Worm (Caenorhabditis elegans) whole organism, young adult: ENCODE data around the gene ZC178.2.

ENCODE experiments used
- C06A6.2 ChIP-seq: fragments of 200-800 bp; sonication (Bioruptor generic); conservative IDR thresholded peaks from 2 replicates; pipeline ENCODE4 v1.3.6; 2022; ENCODE audit warnings: missing genetic modification characterization, missing compliant biosample characterization
- C17E4.6 ChIP-seq: fragments of 200-800 bp; sonication (Bioruptor generic); IDR thresholded peaks from 2 replicates; pipeline ENCODE4 v1.3.6; 2022; ENCODE audit warnings: missing genetic modification reagents, missing genetic modification characterization, missing compliant biosample characterization
- F10E7.11 ChIP-seq: sonication (generic microtip); optimal IDR thresholded peaks from 2 replicates; lab custom pipeline; 2017; ENCODE audit warnings: mild to moderate bottlenecking, missing genetic modification characterization, moderate library complexity, missing compliant biosample characterization
- F22D6.2 ChIP-seq: sonication (generic microtip); optimal IDR thresholded peaks from 2 replicates; lab custom pipeline; 2016; ENCODE audit warnings: mild to moderate bottlenecking, missing genetic modification characterization, missing compliant biosample characterization
- F23B12.7 ChIP-seq: sonication (generic microtip); optimal IDR thresholded peaks from 2 replicates; lab custom pipeline; 2017; ENCODE audit warnings: missing genetic modification characterization, mild to moderate bottlenecking, missing compliant biosample characterization, antibody characterized with exemption, moderate library complexity; ENCODE audit not compliant: insufficient read depth
- F33H1.4 ChIP-seq: fragments of 200-800 bp; sonication (Bioruptor generic); IDR thresholded peaks from 2 replicates; pipeline ENCODE4 v1.3.6; 2022; ENCODE audit warnings: missing genetic modification reagents, missing genetic modification characterization, missing compliant biosample characterization
- F52B5.7 ChIP-seq: sonication (generic microtip); optimal IDR thresholded peaks from 2 replicates; lab custom pipeline; 2016; ENCODE audit warnings: mild to moderate bottlenecking, missing genetic modification characterization, missing compliant biosample characterization
- F55B11.4 ChIP-seq: sonication (generic microtip); optimal IDR thresholded peaks from 2 replicates; lab custom pipeline; 2016; ENCODE audit warnings: missing compliant biosample characterization, missing genetic modification characterization, borderline replicate concordance; ENCODE audit not compliant: insufficient read depth
- T07F8.4 ChIP-seq: sonication (generic microtip); optimal IDR thresholded peaks from 2 replicates; lab custom pipeline; 2016; ENCODE audit warnings: mild to moderate bottlenecking, missing genetic modification characterization, moderate library complexity, missing compliant biosample characterization
- Y53F4B.3 ChIP-seq: fragments of 200-800 bp; sonication (Bioruptor generic); IDR thresholded peaks from 2 replicates; pipeline ENCODE4 v1.3.6; 2022; ENCODE audit warnings: missing genetic modification reagents, missing genetic modification characterization, missing compliant biosample characterization
- Y53G8AR.9 ChIP-seq: fragments of 200-800 bp; sonication (Bioruptor generic); conservative IDR thresholded peaks from 2 replicates; pipeline ENCODE4 v1.3.6; 2022; ENCODE audit warnings: missing genetic modification reagents, missing genetic modification characterization, missing compliant biosample characterization
- Y95B8A.8 ChIP-seq: fragments of 200-800 bp; sonication (Bioruptor generic); IDR thresholded peaks from 2 replicates; pipeline ENCODE4 v1.3.6; 2022; ENCODE audit warnings: missing genetic modification reagents, missing genetic modification characterization, missing compliant biosample characterization
- ama-1 ChIP-seq, 3 experiments: fragments of 150-350 bp in 1 of 3; sonication (generic microtip) in 2 of 3; optimal IDR thresholded peaks; 2 replicates each; lab custom pipeline; 2014 to 2018; ENCODE audit warnings: missing biosample characterization in 2 of 3, missing genetic modification characterization in 2 of 3, missing genetic modification reagents in 2 of 3
- atf-7 ChIP-seq: sonication (generic microtip); optimal IDR thresholded peaks from 2 replicates; lab custom pipeline; 2017; ENCODE audit warnings: mild to moderate bottlenecking, missing genetic modification characterization, missing compliant biosample characterization
- athp-1 ChIP-seq: sonication (generic microtip); optimal IDR thresholded peaks from 2 replicates; lab custom pipeline; 2017; ENCODE audit warnings: mild to moderate bottlenecking, missing genetic modification characterization, missing compliant biosample characterization
- ccch-3 ChIP-seq: fragments of 200-800 bp; sonication (Bioruptor generic); optimal IDR thresholded peaks from 2 replicates; lab custom pipeline; 2018; ENCODE audit warnings: mild to moderate bottlenecking, missing genetic modification characterization, missing compliant biosample characterization
- ceh-40 ChIP-seq: fragments of 200-800 bp; sonication (Bioruptor generic); IDR thresholded peaks from 2 replicates; pipeline ENCODE4 v1.3.6; 2022; ENCODE audit warnings: missing genetic modification characterization, missing compliant biosample characterization
- ceh-58 ChIP-seq: fragments of 200-800 bp; sonication (Bioruptor generic); IDR thresholded peaks from 2 replicates; pipeline ENCODE4 v1.3.6; 2022; ENCODE audit warnings: missing genetic modification characterization, missing compliant biosample characterization
- ceh-79 ChIP-seq: sonication (generic microtip); optimal IDR thresholded peaks from 2 replicates; lab custom pipeline; 2017; ENCODE audit warnings: mild to moderate bottlenecking, missing genetic modification characterization, missing compliant biosample characterization
- chd-7 ChIP-seq: sonication (generic microtip); optimal IDR thresholded peaks from 2 replicates; lab custom pipeline; 2016; ENCODE audit warnings: mild to moderate bottlenecking, missing genetic modification characterization, moderate library complexity, missing compliant biosample characterization
- die-1 ChIP-seq: sonication (generic microtip); optimal IDR thresholded peaks from 2 replicates; lab custom pipeline; 2016; ENCODE audit warnings: missing genotype, mild to moderate bottlenecking, missing genetic modification characterization, missing compliant biosample characterization
- hmg-20 ChIP-seq: fragments of 200-800 bp; sonication (Bioruptor generic); IDR thresholded peaks from 2 replicates; pipeline ENCODE4 v1.3.6; 2022; ENCODE audit warnings: missing genetic modification reagents, missing genetic modification characterization, missing compliant biosample characterization
- hrde-1 ChIP-seq: sonication (generic microtip); optimal IDR thresholded peaks from 2 replicates; lab custom pipeline; 2016; ENCODE audit warnings: missing genetic modification characterization, mild to moderate bottlenecking, missing compliant biosample characterization, moderate library complexity, missing genotype, missing genetic modification reagents, borderline replicate concordance
- lag-1 ChIP-seq: fragments of 200-800 bp; sonication (Bioruptor generic); IDR thresholded peaks from 2 replicates; pipeline ENCODE4 v1.3.6; 2022; ENCODE audit warnings: missing genetic modification reagents, missing genetic modification characterization, missing compliant biosample characterization
- let-526 ChIP-seq: fragments of 200-800 bp; sonication (Bioruptor generic); IDR thresholded peaks from 2 replicates; pipeline ENCODE4 v1.3.6; 2022; ENCODE audit warnings: missing genetic modification reagents, missing genetic modification characterization, missing compliant biosample characterization
- lin-26 ChIP-seq: fragments of 200-800 bp; sonication (Bioruptor generic); IDR thresholded peaks from 2 replicates; pipeline ENCODE4 v1.3.6; 2022; ENCODE audit warnings: missing genetic modification reagents, missing genetic modification characterization, missing compliant biosample characterization
- lsl-1 ChIP-seq: fragments of 200-800 bp; sonication (Bioruptor generic); optimal IDR thresholded peaks from 2 replicates; lab custom pipeline; 2018; ENCODE audit warnings: mild to moderate bottlenecking, missing genetic modification characterization, moderate library complexity, missing compliant biosample characterization
- madf-10 ChIP-seq: sonication (generic microtip); optimal IDR thresholded peaks from 2 replicates; lab custom pipeline; 2016; ENCODE audit warnings: mild to moderate bottlenecking, missing genetic modification characterization, missing compliant biosample characterization
- nhr-120 ChIP-seq: fragments of 200-800 bp; sonication (Bioruptor generic); IDR thresholded peaks from 2 replicates; pipeline ENCODE4 v1.3.6; 2022; ENCODE audit warnings: missing genetic modification characterization, missing compliant biosample characterization
- nhr-179 ChIP-seq: sonication (generic microtip); optimal IDR thresholded peaks from 2 replicates; lab custom pipeline; 2016; ENCODE audit warnings: mild to moderate bottlenecking, missing genetic modification characterization, missing compliant biosample characterization
- nhr-27 ChIP-seq: fragments of 200-800 bp; sonication (Bioruptor generic); optimal IDR thresholded peaks from 2 replicates; lab custom pipeline; 2018; ENCODE audit warnings: mild to moderate bottlenecking, missing genetic modification characterization, moderate library complexity, missing compliant biosample characterization
- nhr-90 ChIP-seq: sonication (generic microtip); optimal IDR thresholded peaks from 2 replicates; lab custom pipeline; 2016; ENCODE audit warnings: missing genotype, mild to moderate bottlenecking, missing genetic modification characterization, missing compliant biosample characterization
- pbrm-1 ChIP-seq: fragments of 200-800 bp; sonication (Bioruptor generic); IDR thresholded peaks from 2 replicates; pipeline ENCODE4 v1.3.6; 2022; ENCODE audit warnings: missing genetic modification reagents, missing genetic modification characterization, missing compliant biosample characterization
- pha-4 ChIP-seq: fragments of 150-350 bp; sonication (generic microtip); optimal IDR thresholded peaks from 2 replicates; lab custom pipeline; 2014; ENCODE audit warnings: missing biosample characterization, missing genetic modification reagents, missing genetic modification characterization
- rpc-1 ChIP-seq, 2 experiments: fragments of 150-350 bp in 1 of 2; sonication (generic microtip) in 1 of 2; optimal IDR thresholded peaks; 2 replicates each; lab custom pipeline; 2014 to 2018; ENCODE audit warnings: missing biosample characterization in 1 of 2, missing genetic modification characterization in 1 of 2, missing genetic modification reagents in 1 of 2, missing genotype in 1 of 2
- snpc-1.3 ChIP-seq: sonication (generic microtip); optimal IDR thresholded peaks from 2 replicates; lab custom pipeline; 2017; ENCODE audit warnings: missing genetic modification characterization, mild to moderate bottlenecking, missing compliant biosample characterization, antibody characterized with exemption, moderate library complexity, missing genotype, missing genetic modification reagents; ENCODE audit not compliant: insufficient read depth
- tbx-9 ChIP-seq: sonication (generic microtip); optimal IDR thresholded peaks from 2 replicates; lab custom pipeline; 2016; ENCODE audit warnings: borderline replicate concordance, missing genetic modification characterization, inconsistent platforms, missing compliant biosample characterization
- unc-62 ChIP-seq: fragments of 150-350 bp; optimal IDR thresholded peaks from 2 replicates; lab custom pipeline; 2014; ENCODE audit warnings: missing biosample characterization, missing genetic modification reagents, missing genetic modification characterization
- xnd-1 ChIP-seq: sonication (generic microtip); optimal IDR thresholded peaks from 2 replicates; lab custom pipeline; 2016; ENCODE audit warnings: missing genotype, missing genetic modification reagents, missing genetic modification characterization, missing compliant biosample characterization
- ztf-26 ChIP-seq: sonication (generic microtip); optimal IDR thresholded peaks from 2 replicates; lab custom pipeline; 2017; ENCODE audit warnings: missing genetic modification characterization, missing compliant biosample characterization
- ztf-6 ChIP-seq: fragments of 200-800 bp; sonication (Bioruptor generic); IDR thresholded peaks from 2 replicates; pipeline ENCODE4 v1.3.6; 2022; ENCODE audit warnings: missing genetic modification reagents, missing genetic modification characterization, missing compliant biosample characterization

ZC178.2 gene

ce11 chrV:8711910-8712309 lies at the start of gene ZC178.2:
TSS of gene ZC178.2 (minus strand) at chrV:8712010.
- no peak for TF ChIP-seq ama-1 (optimal IDR thresholded peaks at IDR 0.05; lab: Kevin White, UChicago)
- TF ChIP-seq ama-1 (GFP tag; optimal IDR thresholded peaks at IDR 0.05; lab: Kevin White, UChicago), result no peak
- no peak for TF ChIP-seq ccch-3
- no peak for TF ChIP-seq nhr-179 (tag; lab: Kevin White, UChicago)
- TF ChIP-seq F22D6.2 (tag; lab: Kevin White, UChicago), result no peak
- no peak for TF ChIP-seq pbrm-1
- no peak for TF ChIP-seq madf-10 (tag; lab: Kevin White, UChicago)
- TF ChIP-seq rpc-1 (optimal IDR thresholded peaks at IDR 0.05; lab: Kevin White, UChicago), result no peak
- no peak for TF ChIP-seq rpc-1 (tag; optimal IDR thresholded peaks at IDR 0.05; lab: Kevin White, UChicago)
- TF ChIP-seq ceh-58 (GFP tag; lab: Robert Waterston, UW), result no peak
- TF ChIP-seq athp-1 (tag; lab: Kevin White, UChicago), result no peak
- TF ChIP-seq pha-4 (tag; lab: Kevin White, UChicago), result no peak
- TF ChIP-seq lin-26 (GFP tag; lab: Robert Waterston, UW), result no peak
- no peak for TF ChIP-seq hmg-20
- TF ChIP-seq die-1 (tag; lab: Kevin White, UChicago), result no peak
- TF ChIP-seq F55B11.4 (tag; lab: Kevin White, UChicago), result no peak
- no peak for TF ChIP-seq T07F8.4

ce11 chrV:8760416-8760815 lies 48.6 kb upstream of the ZC178.2 start, which contains the start of gene ddn-1:
TSS of gene ddn-1 (minus strand) at chrV:8760516.
- TF ChIP-seq C17E4.6 (GFP tag; lab: Robert Waterston, UW) (no peak), unc-62 (GFP tag; lab: Kevin White, UChicago) (no peak), xnd-1 (no peak), Y53G8AR.9 (GFP tag; lab: Robert Waterston, UW) (no peak), snpc-1.3 (no peak), C06A6.2 (GFP tag; lab: Robert Waterston, UW) (no peak), ceh-79 (tag; lab: Kevin White, UChicago) (no peak), atf-7 (tag; lab: Kevin White, UChicago) (no peak), nhr-120 (GFP tag; lab: Robert Waterston, UW) (no peak)

- TF ChIP-seq lag-1 (GFP tag; lab: Robert Waterston, UW), result no peak
- no peak for TF ChIP-seq tbx-9 (tag; lab: Kevin White, UChicago)
- TF ChIP-seq ztf-6, result no peak
- no peak for TF ChIP-seq hrde-1
- TF ChIP-seq ztf-26 (tag; lab: Kevin White, UChicago), result no peak
- no peak for TF ChIP-seq let-526 (GFP tag; lab: Robert Waterston, UW)
- TF ChIP-seq athp-1 (tag; lab: Kevin White, UChicago), result no peak
- no peak for TF ChIP-seq nhr-90
- no peak for TF ChIP-seq Y53F4B.3
- no peak for TF ChIP-seq F23B12.7
- TF ChIP-seq F22D6.2 (tag; lab: Kevin White, UChicago), result no peak
- TF ChIP-seq nhr-27, result no peak
- TF ChIP-seq F33H1.4 (GFP tag; lab: Robert Waterston, UW), result no peak
These were observed 46.8 kb upstream of the ZC178.2 start, which contains the start of gene B0507.7 for ce11 chrV:8758618-8759017. TSS of gene B0507.7 (minus strand) at chrV:8758718.

- TF ChIP-seq ceh-40 (GFP tag; lab: Robert Waterston, UW) (no peak), ccch-3 (no peak), hrde-1 (no peak), F52B5.7 (no peak), F10E7.11 (tag; lab: Kevin White, UChicago) (no peak), ztf-26 (tag; lab: Kevin White, UChicago) (no peak), chd-7 (tag; lab: Kevin White, UChicago) (no peak), lsl-1 (no peak), Y95B8A.8 (GFP tag; lab: Robert Waterston, UW) (no peak)
These were observed 42.9 kb upstream of the ZC178.2 start, which contains the start of gene B0507.4 for ce11 chrV:8754670-8755069. TSS of gene B0507.4 (plus strand) at chrV:8754970.
